Worm (Caenorhabditis elegans): ENCODE data around the gene C17C3.1.

- TF ChIP-seq fax-1 (tag; optimal IDR thresholded peaks at IDR 0.05) (no peak), ceh-14 (tag; optimal IDR thresholded peaks at IDR 0.05) (no peak), lin-11 (tag; optimal IDR thresholded peaks at IDR 0.05) (no peak), pqm-1 (tag; optimal IDR thresholded peaks at IDR 0.05) (no peak), dve-1 (tag; optimal IDR thresholded peaks at IDR 0.05) (no peak)
These were observed 36.7 kb upstream of the C17C3.1 start, which contains the start of gene hlh-26 for ce11 chrII:5533642-5534041.

Measured in whole organism, late embryonic.